Fruit fly (Drosophila melanogaster): ENCODE results near the gene CG43861.

- no peak for TF ChIP-seq br (GFP tag; optimal IDR thresholded peaks at IDR 0.05)
- no peak for TF ChIP-seq sv (GFP tag; optimal IDR thresholded peaks at IDR 0.05)
- no peak for TF ChIP-seq Dif (GFP tag; optimal IDR thresholded peaks at IDR 0.05; ENCODE audit: partially characterized antibody)
- no peak for TF ChIP-seq CG32264 (GFP tag; optimal IDR thresholded peaks at IDR 0.05)
- no peak for TF ChIP-seq pan (optimal IDR thresholded peaks at IDR 0.05)
- no peak for TF ChIP-seq Myc (optimal IDR thresholded peaks at IDR 0.05)
- peak; percentile 21 for TF ChIP-seq HLH106 (tag; optimal IDR thresholded peaks at IDR 0.05)
These were observed 15.0 kb downstream of the CG43861 start for dm6 chr2L:20002086-20002485.
